Worm (Caenorhabditis elegans) whole organism, young adult: Measurements from ENCODE around the gene B0001.3.

ENCODE experiments used
- C17E4.6 ChIP-seq: fragments of 200-800 bp; sonication (Bioruptor generic); IDR thresholded peaks from 2 replicates; pipeline ENCODE4 v1.3.6; 2022; ENCODE audit warnings: missing genetic modification reagents, missing genetic modification characterization, missing compliant biosample characterization
- D2030.7 ChIP-seq: fragments of 200-800 bp; sonication (Bioruptor generic); IDR thresholded peaks from 2 replicates; pipeline ENCODE4 v1.3.6; 2022; ENCODE audit warnings: missing genetic modification reagents, missing genetic modification characterization, missing compliant biosample characterization
- F33H1.4 ChIP-seq: fragments of 200-800 bp; sonication (Bioruptor generic); IDR thresholded peaks from 2 replicates; pipeline ENCODE4 v1.3.6; 2022; ENCODE audit warnings: missing genetic modification reagents, missing genetic modification characterization, missing compliant biosample characterization
- Y53G8AR.9 ChIP-seq: fragments of 200-800 bp; sonication (Bioruptor generic); conservative IDR thresholded peaks from 2 replicates; pipeline ENCODE4 v1.3.6; 2022; ENCODE audit warnings: missing genetic modification reagents, missing genetic modification characterization, missing compliant biosample characterization
- Y56A3A.18 ChIP-seq: fragments of 200-800 bp; sonication (Bioruptor generic); IDR thresholded peaks from 2 replicates; pipeline ENCODE4 v1.3.6; 2022; ENCODE audit warnings: missing genetic modification reagents, missing genetic modification characterization, missing compliant biosample characterization
- ama-1 ChIP-seq, 3 experiments: fragments of 150-350 bp in 1 of 3; sonication (generic microtip) in 2 of 3; optimal IDR thresholded peaks; 2 replicates each; lab custom pipeline; 2014 to 2018; ENCODE audit warnings: missing biosample characterization in 2 of 3, missing genetic modification characterization in 2 of 3, missing genetic modification reagents in 2 of 3
- atf-7 ChIP-seq: sonication (generic microtip); optimal IDR thresholded peaks from 2 replicates; lab custom pipeline; 2017; ENCODE audit warnings: mild to moderate bottlenecking, missing genetic modification characterization, missing compliant biosample characterization
- attf-3 ChIP-seq: fragments of 200-800 bp; sonication (Bioruptor generic); conservative IDR thresholded peaks from 2 replicates; pipeline ENCODE4 v1.3.6; 2022; ENCODE audit warnings: missing genetic modification reagents, missing genetic modification characterization, missing compliant biosample characterization
- bed-1 ChIP-seq: fragments of 200-800 bp; sonication (Bioruptor generic); IDR thresholded peaks from 2 replicates; pipeline ENCODE4 v1.3.6; 2022; ENCODE audit warnings: missing genetic modification reagents, missing genetic modification characterization, missing compliant biosample characterization
- ccch-3 ChIP-seq: fragments of 200-800 bp; sonication (Bioruptor generic); optimal IDR thresholded peaks from 2 replicates; lab custom pipeline; 2018; ENCODE audit warnings: mild to moderate bottlenecking, missing genetic modification characterization, missing compliant biosample characterization
- ceh-79 ChIP-seq: sonication (generic microtip); optimal IDR thresholded peaks from 2 replicates; lab custom pipeline; 2017; ENCODE audit warnings: mild to moderate bottlenecking, missing genetic modification characterization, missing compliant biosample characterization
- chd-7 ChIP-seq: sonication (generic microtip); optimal IDR thresholded peaks from 2 replicates; lab custom pipeline; 2016; ENCODE audit warnings: mild to moderate bottlenecking, missing genetic modification characterization, moderate library complexity, missing compliant biosample characterization
- dpl-1 ChIP-seq: fragments of 150-350 bp; optimal IDR thresholded peaks from 2 replicates; lab custom pipeline; 2014; ENCODE audit warnings: missing biosample characterization, missing genetic modification reagents, missing genetic modification characterization
- efl-1 ChIP-seq: fragments of 150-350 bp; optimal IDR thresholded peaks from 2 replicates; lab custom pipeline; 2014; ENCODE audit warnings: missing biosample characterization, missing genetic modification reagents, missing genetic modification characterization
- egrh-3 ChIP-seq: fragments of 200-800 bp; sonication (Bioruptor generic); IDR thresholded peaks from 2 replicates; pipeline ENCODE4 v1.3.6; 2022; ENCODE audit warnings: missing genetic modification reagents, missing genetic modification characterization, missing compliant biosample characterization
- him-1 ChIP-seq: sonication (generic microtip); optimal IDR thresholded peaks from 2 replicates; lab custom pipeline; 2016; ENCODE audit warnings: missing genotype, missing genetic modification reagents, missing genetic modification characterization, missing compliant biosample characterization
- lin-54 ChIP-seq: fragments of 200-800 bp; sonication (Bioruptor generic); optimal IDR thresholded peaks from 2 replicates; lab custom pipeline; 2018; ENCODE audit warnings: mild to moderate bottlenecking, missing genetic modification characterization, missing compliant biosample characterization
- lsl-1 ChIP-seq: fragments of 200-800 bp; sonication (Bioruptor generic); optimal IDR thresholded peaks from 2 replicates; lab custom pipeline; 2018; ENCODE audit warnings: mild to moderate bottlenecking, missing genetic modification characterization, moderate library complexity, missing compliant biosample characterization
- madf-6 ChIP-seq: fragments of 200-800 bp; sonication (Bioruptor generic); IDR thresholded peaks from 2 replicates; pipeline ENCODE4 v1.3.6; 2022; ENCODE audit warnings: missing genetic modification reagents, missing genetic modification characterization, missing compliant biosample characterization
- madf-8 ChIP-seq: fragments of 200-800 bp; sonication (Bioruptor generic); conservative IDR thresholded peaks from 2 replicates; pipeline ENCODE4 v1.3.6; 2022; ENCODE audit warnings: missing genetic modification reagents, missing genetic modification characterization, missing compliant biosample characterization
- mcd-1 ChIP-seq: fragments of 200-800 bp; sonication (Bioruptor generic); IDR thresholded peaks from 2 replicates; pipeline ENCODE4 v1.3.6; 2022; ENCODE audit warnings: missing genetic modification reagents, missing genetic modification characterization, missing compliant biosample characterization
- mel-28 ChIP-seq: sonication (generic microtip); optimal IDR thresholded peaks from 2 replicates; lab custom pipeline; 2016; ENCODE audit warnings: borderline replicate concordance, mild to moderate bottlenecking, missing genetic modification characterization, missing compliant biosample characterization
- nfya-2 ChIP-seq: fragments of 200-800 bp; sonication (Bioruptor generic); IDR thresholded peaks from 2 replicates; pipeline ENCODE4 v1.3.6; 2022; ENCODE audit warnings: missing genetic modification reagents, missing genetic modification characterization, missing compliant biosample characterization
- nfyb-1 ChIP-seq: fragments of 200-800 bp; sonication (Bioruptor generic); IDR thresholded peaks from 2 replicates; pipeline ENCODE4 v1.3.6; 2022; ENCODE audit warnings: missing genetic modification reagents, missing genetic modification characterization, missing compliant biosample characterization
- nhr-90 ChIP-seq: sonication (generic microtip); optimal IDR thresholded peaks from 2 replicates; lab custom pipeline; 2016; ENCODE audit warnings: missing genotype, mild to moderate bottlenecking, missing genetic modification characterization, missing compliant biosample characterization
- rec-8 ChIP-seq, 2 experiments: sonication (generic microtip); optimal IDR thresholded peaks; 2 replicates each; lab custom pipeline; 2016; ENCODE audit warnings: mild to moderate bottlenecking in 2 of 2, missing genetic modification characterization in 2 of 2, missing genetic modification reagents in 2 of 2, missing genotype in 2 of 2, missing biosample characterization in 1 of 2, missing compliant biosample characterization in 1 of 2, moderate library complexity in 1 of 2
- rpc-1 ChIP-seq, 2 experiments: fragments of 150-350 bp in 1 of 2; sonication (generic microtip) in 1 of 2; optimal IDR thresholded peaks; 2 replicates each; lab custom pipeline; 2014 to 2018; ENCODE audit warnings: missing biosample characterization in 1 of 2, missing genetic modification characterization in 1 of 2, missing genetic modification reagents in 1 of 2, missing genotype in 1 of 2
- sdz-38 ChIP-seq: sonication (generic microtip); optimal IDR thresholded peaks from 2 replicates; lab custom pipeline; 2016; ENCODE audit warnings: missing genotype, missing genetic modification characterization, missing compliant biosample characterization
- snpc-1.3 ChIP-seq: sonication (generic microtip); optimal IDR thresholded peaks from 2 replicates; lab custom pipeline; 2017; ENCODE audit warnings: missing genetic modification characterization, mild to moderate bottlenecking, missing compliant biosample characterization, antibody characterized with exemption, moderate library complexity, missing genotype, missing genetic modification reagents; ENCODE audit not compliant: insufficient read depth
- snpc-4 ChIP-seq, 5 experiments: fragments of 150-350 bp in 1 of 5; sonication (generic microtip) in 4 of 5; optimal IDR thresholded peaks; 2 replicates each; lab custom pipeline; 2014 to 2018; ENCODE audit warnings: missing genetic modification characterization in 5 of 5, missing biosample characterization in 3 of 5, antibody characterized with exemption in 2 of 5, mild to moderate bottlenecking in 2 of 5, missing compliant biosample characterization in 2 of 5, missing genotype in 2 of 5, moderate library complexity in 2 of 5, missing genetic modification reagents in 1 of 5
- tlf-1 ChIP-seq: fragments of 200-800 bp; sonication (Bioruptor generic); optimal IDR thresholded peaks from 2 replicates; lab custom pipeline; 2018; ENCODE audit warnings: mild to moderate bottlenecking, missing genetic modification characterization, missing compliant biosample characterization
- xnd-1 ChIP-seq: sonication (generic microtip); optimal IDR thresholded peaks from 2 replicates; lab custom pipeline; 2016; ENCODE audit warnings: missing genotype, missing genetic modification reagents, missing genetic modification characterization, missing compliant biosample characterization
- zim-3 ChIP-seq: sonication (generic microtip); optimal IDR thresholded peaks from 2 replicates; lab custom pipeline; 2017; ENCODE audit warnings: mild to moderate bottlenecking, missing genetic modification characterization, moderate library complexity, missing compliant biosample characterization
- ztf-22 ChIP-seq: fragments of 200-800 bp; sonication (Bioruptor generic); optimal IDR thresholded peaks from 2 replicates; lab custom pipeline; 2018; ENCODE audit warnings: mild to moderate bottlenecking, missing genetic modification characterization, moderate library complexity, missing compliant biosample characterization

Gene B0001.3

ce11 chrIV:12145681-12146080, at the start of gene B0001.3:
TSS of gene B0001.3 (minus strand) at chrIV:12145735.
- TF ChIP-seq egrh-3 (GFP tag; lab: Robert Waterston, UW), result no peak
- no peak for TF ChIP-seq Y53G8AR.9 (GFP tag; lab: Robert Waterston, UW)
- no peak for TF ChIP-seq nfyb-1 (GFP tag; lab: Robert Waterston, UW)
- no peak for TF ChIP-seq tlf-1
- TF ChIP-seq mcd-1 (GFP tag; lab: Robert Waterston, UW), result no peak
- no peak for TF ChIP-seq mel-28 (tag; lab: Kevin White, UChicago)
- no peak for TF ChIP-seq ama-1 (optimal IDR thresholded peaks at IDR 0.05; lab: Kevin White, UChicago)
- no peak for TF ChIP-seq ama-1 (GFP tag; optimal IDR thresholded peaks at IDR 0.05; lab: Kevin White, UChicago)
- no peak for TF ChIP-seq bed-1 (GFP tag; lab: Robert Waterston, UW)
- no peak for TF ChIP-seq nfya-2 (GFP tag; lab: Robert Waterston, UW)
- TF ChIP-seq ztf-22 (GFP tag; lab: Kevin White, UChicago), result no peak
- TF ChIP-seq chd-7, result no peak
- TF ChIP-seq, all 124 proteins: peak for 0

- TF ChIP-seq attf-3 (GFP tag; lab: Robert Waterston, UW) (peak; percentile 37; the same call in 1 of the 2 replicates), C17E4.6 (GFP tag; lab: Robert Waterston, UW) (no peak), madf-6 (GFP tag; lab: Robert Waterston, UW) (peak; percentile 91), sdz-38 (tag; lab: Kevin White, UChicago) (no peak), madf-8 (GFP tag; lab: Robert Waterston, UW) (peak; percentile 70), ceh-79 (no peak), him-1 (tag; lab: Kevin White, UChicago) (peak; percentile 14), rec-8 (tag; optimal IDR thresholded peaks at IDR 0.05; lab: Kevin White, UChicago) (no peak), nhr-90 (tag; lab: Kevin White, UChicago) (no peak), mcd-1 (GFP tag; lab: Robert Waterston, UW) (no peak), F33H1.4 (GFP tag; lab: Robert Waterston, UW) (peak; percentile 91), dpl-1 (GFP tag; lab: Kevin White, UChicago) (peak; percentile 16), zim-3 (tag; lab: Kevin White, UChicago) (no peak), lsl-1 (GFP tag; lab: Kevin White, UChicago) (peak; percentile 93), xnd-1 (peak; percentile 89), snpc-4 (GFP tag; optimal IDR thresholded peaks at IDR 0.05; lab: Kevin White, UChicago) (peak; percentile 41), snpc-4 (tag; optimal IDR thresholded peaks at IDR 0.05; lab: Kevin White, UChicago) (peak in 2 of 4 experiments; percentile 39 to 60), efl-1 (GFP tag; lab: Kevin White, UChicago) (peak; percentile 35), rpc-1 (optimal IDR thresholded peaks at IDR 0.05; lab: Kevin White, UChicago) (no peak), rpc-1 (tag; optimal IDR thresholded peaks at IDR 0.05; lab: Kevin White, UChicago) (no peak), atf-7 (no peak), snpc-1.3 (tag; lab: Kevin White, UChicago) (peak; percentile 60), lin-54 (GFP tag; lab: Kevin White, UChicago) (peak; percentile 58), D2030.7 (GFP tag; lab: Robert Waterston, UW) (peak; percentile 54; the same call in 1 of the 2 replicates)
Observed at ce11 chrIV:12194668-12195067, 49.1 kb upstream of the B0001.3 start.

ce11 chrIV:12193338-12193737, 47.8 kb upstream of the B0001.3 start:
- no peak for TF ChIP-seq bed-1 (GFP tag; lab: Robert Waterston, UW)
- TF ChIP-seq Y56A3A.18 (GFP tag; lab: Robert Waterston, UW), result no peak
- TF ChIP-seq ccch-3 (GFP tag; lab: Kevin White, UChicago), result no peak
